Fruit fly (Drosophila melanogaster) whole organism, pupa: Measurements from ENCODE around the gene NT1.
A peak's percentile ranks its signal among the peaks of the same experiment; 100 is the strongest.

Source experiments
- CG10348 ChIP-seq: fragments of 200-800 bp; sonication (Bioruptor generic); IDR thresholded peaks from 2 replicates; pipeline ENCODE4 v1.3.6; 2022; ENCODE audit warnings: missing biosample characterization, missing genetic modification characterization
- CG12605 ChIP-seq: fragments of 200-800 bp; sonication (Bioruptor generic); IDR thresholded peaks from 2 replicates; pipeline ENCODE4 v1.3.6; 2022; ENCODE audit warnings: missing biosample characterization, missing genetic modification characterization
- CG13204 ChIP-seq: fragments of 200-800 bp; sonication (Bioruptor generic); optimal IDR thresholded peaks from 2 replicates; lab custom pipeline; 2018; ENCODE audit warnings: missing biosample characterization, mild to moderate bottlenecking, missing genetic modification characterization, moderate library complexity
- CG14655 ChIP-seq: fragments of 200-800 bp; sonication (Bioruptor generic); optimal IDR thresholded peaks from 3 replicates; lab custom pipeline; 2017; ENCODE audit warnings: mild to moderate bottlenecking, missing biosample characterization, missing genetic modification reagents, missing genetic modification characterization
- CG15710 ChIP-seq: fragments of 200-800 bp; sonication (Bioruptor generic); optimal IDR thresholded peaks from 2 replicates; lab custom pipeline; 2018; ENCODE audit warnings: missing biosample characterization, mild to moderate bottlenecking, missing genetic modification characterization, moderate library complexity
- CG17806 ChIP-seq: fragments of 200-800 bp; sonication (Bioruptor generic); optimal IDR thresholded peaks from 2 replicates; lab custom pipeline; 2018; ENCODE audit warnings: missing biosample characterization, mild to moderate bottlenecking, missing genetic modification characterization, moderate library complexity
- CG32121 ChIP-seq: fragments of 200-800 bp; sonication (Bioruptor generic); IDR thresholded peaks from 2 replicates; pipeline ENCODE4 v1.3.6; 2022; ENCODE audit warnings: missing biosample characterization, missing genetic modification characterization
- CG34367 ChIP-seq: fragments of 200-800 bp; sonication (Bioruptor generic); optimal IDR thresholded peaks from 2 replicates; lab custom pipeline; 2018; ENCODE audit warnings: missing biosample characterization, mild to moderate bottlenecking, missing genetic modification characterization
- CG4496 ChIP-seq: fragments of 200-800 bp; sonication (Bioruptor generic); IDR thresholded peaks from 3 replicates; pipeline ENCODE4 v1.3.6; 2022; ENCODE audit warnings: missing biosample characterization, missing genetic modification characterization
- CG8159 ChIP-seq: fragments of 200-800 bp; sonication (Bioruptor generic); optimal IDR thresholded peaks from 3 replicates; lab custom pipeline; 2018; ENCODE audit warnings: missing biosample characterization, mild to moderate bottlenecking, missing genetic modification characterization, moderate library complexity
- CG8301 ChIP-seq: fragments of 200-800 bp; sonication (Bioruptor generic); optimal IDR thresholded peaks from 2 replicates; lab custom pipeline; 2018; ENCODE audit warnings: missing biosample characterization, mild to moderate bottlenecking, missing genetic modification characterization
- CG9948 ChIP-seq: fragments of 200-800 bp; sonication (Bioruptor generic); optimal IDR thresholded peaks from 2 replicates; lab custom pipeline; 2018; ENCODE audit warnings: missing biosample characterization, mild to moderate bottlenecking, missing genetic modification characterization, moderate library complexity
- D1 ChIP-seq: fragments of 200-800 bp; sonication (Bioruptor generic); optimal IDR thresholded peaks from 2 replicates; lab custom pipeline; 2018; ENCODE audit warnings: missing biosample characterization, mild to moderate bottlenecking, missing genetic modification characterization, moderate library complexity
- EcR ChIP-seq: fragments of 200-800 bp; sonication (Bioruptor generic); optimal IDR thresholded peaks from 3 replicates; lab custom pipeline; 2019; ENCODE audit warnings: missing biosample characterization, missing genetic modification characterization, mild to moderate bottlenecking, moderate library complexity, missing genetic modification reagents
- Ets98B ChIP-seq: fragments of 200-800 bp; sonication (Bioruptor generic); IDR thresholded peaks from 2 replicates; pipeline ENCODE4 v1.3.6; 2022; ENCODE audit warnings: missing biosample characterization, missing genetic modification characterization
- Pif1A ChIP-seq: fragments of 200-800 bp; sonication (Bioruptor generic); optimal IDR thresholded peaks from 3 replicates; lab custom pipeline; 2016; ENCODE audit warnings: missing biosample characterization, missing genetic modification characterization
- Pif1B ChIP-seq: fragments of 200-800 bp; sonication (Bioruptor generic); optimal IDR thresholded peaks from 3 replicates; lab custom pipeline; 2016; ENCODE audit warnings: missing biosample characterization, missing genetic modification characterization
- Snoo ChIP-seq: fragments of 200-800 bp; sonication (Bioruptor generic); optimal IDR thresholded peaks from 3 replicates; lab custom pipeline; 2017; ENCODE audit warnings: missing biosample characterization, mild to moderate bottlenecking, missing genetic modification characterization, inconsistent platforms
- fd96Ca ChIP-seq: fragments of 200-800 bp; sonication (Bioruptor generic); IDR thresholded peaks from 3 replicates; pipeline ENCODE4 v1.3.6; 2022; ENCODE audit warnings: missing biosample characterization, missing genetic modification characterization
- gl ChIP-seq: fragments of 200-800 bp; sonication (Bioruptor generic); optimal IDR thresholded peaks from 2 replicates; lab custom pipeline; 2018; ENCODE audit warnings: missing biosample characterization, mild to moderate bottlenecking, missing genetic modification characterization
- rn ChIP-seq: fragments of 200-800 bp; sonication (Bioruptor generic); IDR thresholded peaks from 2 replicates; pipeline ENCODE4 v1.3.6; 2022; ENCODE audit warnings: missing biosample characterization, missing genetic modification characterization

NT1 gene

dm6 chr3L:4545731-4546130 is 37.5 kb upstream of the NT1 start:
- TF ChIP-seq D1 (tag; lab: Kevin White, UChicago) (peak; percentile 55), CG15710 (tag; lab: Kevin White, UChicago) (peak; percentile 61), CG17806 (tag; lab: Kevin White, UChicago) (peak; percentile 71), Pif1B (peak; percentile 19), CG4496 (0 out of 3 replicates have a peak, but pooled peaks have one; percentile 37), CG32121 (GFP tag; lab: Robert Waterston, UW) (0 out of 2 replicates have a peak, but pooled peaks have one; percentile 34), Pif1A (peak; percentile 75), CG8301 (peak; percentile 62), gl (tag; lab: Kevin White, UChicago) (no peak), Snoo (peak; percentile 47), CG12605 (GFP tag; lab: Robert Waterston, UW) (peak; percentile 38; the same call in 1 of the 2 replicates), CG13204 (GFP tag; lab: Kevin White, UChicago) (no peak), Ets98B (GFP tag; lab: Robert Waterston, UW) (no peak; the same call in 1 of the 2 replicates), fd96Ca (GFP tag; lab: Robert Waterston, UW) (peak; percentile 60; the same call in 2 of the 3 replicates), CG8159 (tag; lab: Kevin White, UChicago) (peak; percentile 76), CG34367 (tag; lab: Kevin White, UChicago) (peak; percentile 45), CG9948 (tag; lab: Kevin White, UChicago) (peak; percentile 59), EcR (GFP tag; lab: Kevin White, UChicago) (no peak), CG10348 (GFP tag; lab: Robert Waterston, UW) (no peak), CG14655 (GFP tag; lab: Kevin White, UChicago) (peak; percentile 81), rn (no peak)
- TF ChIP-seq, all 21 proteins: peak for 15

- TF ChIP-seq EcR (GFP tag; lab: Kevin White, UChicago), result peak; percentile 44
- TF ChIP-seq CG14655 (GFP tag; lab: Kevin White, UChicago), result no peak
- TF ChIP-seq CG8159 (tag; lab: Kevin White, UChicago), result no peak
- no peak for TF ChIP-seq D1 (tag; lab: Kevin White, UChicago)
- no peak for TF ChIP-seq CG10348 (GFP tag; lab: Robert Waterston, UW)
- TF ChIP-seq CG13204 (GFP tag; lab: Kevin White, UChicago), result peak; percentile 23
- TF ChIP-seq Ets98B (GFP tag; lab: Robert Waterston, UW), result no peak
- TF ChIP-seq Pif1B, result peak; percentile 19
- peak; percentile 35 for TF ChIP-seq gl (tag; lab: Kevin White, UChicago)
- no peak for TF ChIP-seq Snoo
- no peak for TF ChIP-seq rn
- TF ChIP-seq CG34367 (tag; lab: Kevin White, UChicago), result no peak
These were observed 36.9 kb upstream of the NT1 start for dm6 chr3L:4545138-4545537.

dm6 chr3L:4544633-4545032 is 36.4 kb upstream of the NT1 start:
- TF ChIP-seq fd96Ca (GFP tag; lab: Robert Waterston, UW) (no peak), CG8301 (no peak), EcR (GFP tag; lab: Kevin White, UChicago) (no peak), CG13204 (GFP tag; lab: Kevin White, UChicago) (no peak), CG15710 (tag; lab: Kevin White, UChicago) (no peak), rn (no peak), Snoo (no peak), CG10348 (GFP tag; lab: Robert Waterston, UW) (no peak), Pif1A (no peak), CG8159 (tag; lab: Kevin White, UChicago) (no peak), Pif1B (no peak)

dm6 chr3L:4543807-4544197 is 35.6 kb upstream of the NT1 start:
- TF ChIP-seq CG13204 (GFP tag; lab: Kevin White, UChicago), result no peak
- TF ChIP-seq CG14655 (GFP tag; lab: Kevin White, UChicago), result no peak
- peak; percentile 6; the same call in 1 of the 2 replicates for TF ChIP-seq Ets98B (GFP tag; lab: Robert Waterston, UW)
- no peak for TF ChIP-seq EcR (GFP tag; lab: Kevin White, UChicago)
- TF ChIP-seq CG4496, result no peak
- no peak for TF ChIP-seq D1 (tag; lab: Kevin White, UChicago)
- TF ChIP-seq CG10348 (GFP tag; lab: Robert Waterston, UW), result no peak
- no peak for TF ChIP-seq CG17806 (tag; lab: Kevin White, UChicago)
- TF ChIP-seq CG9948 (tag; lab: Kevin White, UChicago), result no peak

dm6 chr3L:4543034-4543806 is 35.0 kb upstream of the NT1 start:
- TF ChIP-seq CG8159 (tag; lab: Kevin White, UChicago) (peak; percentile 90), CG12605 (GFP tag; lab: Robert Waterston, UW) (peak; percentile 97), Ets98B (GFP tag; lab: Robert Waterston, UW) (peak; percentile 78), D1 (tag; lab: Kevin White, UChicago) (peak; percentile 87), EcR (GFP tag; lab: Kevin White, UChicago) (peak; percentile 99), CG9948 (tag; lab: Kevin White, UChicago) (peak; percentile 84), Snoo (peak; percentile 45), CG4496 (peak; percentile 89), Pif1A (peak; percentile 86), CG17806 (tag; lab: Kevin White, UChicago) (peak; percentile 91), CG8301 (peak; percentile 67), CG32121 (GFP tag; lab: Robert Waterston, UW) (peak; percentile 68; the same call in 1 of the 2 replicates), CG13204 (GFP tag; lab: Kevin White, UChicago) (peak; percentile 98), CG34367 (tag; lab: Kevin White, UChicago) (peak; percentile 94), CG14655 (GFP tag; lab: Kevin White, UChicago) (peak; percentile 85), gl (tag; lab: Kevin White, UChicago) (peak; percentile 99), Pif1B (peak; percentile 86), CG10348 (GFP tag; lab: Robert Waterston, UW) (no peak), CG15710 (tag; lab: Kevin White, UChicago) (peak; percentile 83), rn (peak; percentile 79), fd96Ca (GFP tag; lab: Robert Waterston, UW) (peak; percentile 79)
